Worm (Caenorhabditis elegans) whole organism, L4 larva: ENCODE measurements around the gene ubh-3.
A peak's percentile ranks its signal among the peaks of the same experiment; 100 is the strongest.

ENCODE experiments used
- F10B5.3 ChIP-seq: sonication (generic microtip); optimal IDR thresholded peaks from 2 replicates; lab custom pipeline; 2016; ENCODE audit warnings: mild to moderate bottlenecking, missing genetic modification characterization, missing compliant biosample characterization
- aha-1 ChIP-seq: fragments of 150-350 bp; peaks from one replicate; lab custom pipeline; 2014; ENCODE audit warnings: missing biosample characterization, missing genetic modification characterization
- aly-2 ChIP-seq: sonication (generic microtip); optimal IDR thresholded peaks from 2 replicates; lab custom pipeline; 2018; ENCODE audit warnings: missing biosample characterization, missing genetic modification characterization
- arid-1 ChIP-seq: fragments of 200-800 bp; sonication (Bioruptor generic); conservative IDR thresholded peaks from 2 replicates; pipeline ENCODE4 v1.3.6; 2022; ENCODE audit warnings: missing genetic modification reagents, missing genetic modification characterization, missing compliant biosample characterization
- ceh-28 ChIP-seq: fragments of 150-350 bp; optimal IDR thresholded peaks from 2 replicates; lab custom pipeline; 2014; ENCODE audit warnings: missing biosample characterization, missing genetic modification reagents, missing genetic modification characterization
- ces-1 ChIP-seq: fragments of 150-350 bp; sonication (generic microtip); optimal IDR thresholded peaks from 4 replicates; lab custom pipeline; 2014; ENCODE audit warnings: missing biosample characterization, missing genetic modification reagents, missing genetic modification characterization
- cey-2 ChIP-seq: sonication (generic microtip); optimal IDR thresholded peaks from 3 replicates; lab custom pipeline; 2017; ENCODE audit warnings: missing genetic modification characterization, mild to moderate bottlenecking, missing compliant biosample characterization, antibody characterized with exemption, borderline replicate concordance; ENCODE audit not compliant: insufficient read depth
- daf-16 ChIP-seq, 3 experiments: sonication (generic microtip); optimal IDR thresholded peaks; 2 replicates each; lab custom pipeline; 2016 to 2017; ENCODE audit warnings: missing genetic modification characterization in 3 of 3, missing genetic modification reagents in 3 of 3, mild to moderate bottlenecking in 2 of 3, missing compliant biosample characterization in 2 of 3, missing biosample characterization in 1 of 3, moderate library complexity in 1 of 3
- daf-8 ChIP-seq: fragments of 200-800 bp; sonication (Bioruptor generic); IDR thresholded peaks from 2 replicates; pipeline ENCODE4 v1.3.6; 2022; ENCODE audit warnings: missing genetic modification characterization, missing compliant biosample characterization
- dmd-6 ChIP-seq: fragments of 200-800 bp; sonication (Bioruptor generic); IDR thresholded peaks from 2 replicates; pipeline ENCODE4 v1.3.6; 2022; ENCODE audit warnings: missing genetic modification reagents, missing genetic modification characterization, missing compliant biosample characterization
- dmd-9 ChIP-seq: fragments of 200-800 bp; sonication (Bioruptor generic); IDR thresholded peaks from 2 replicates; pipeline ENCODE4 v1.3.6; 2022; ENCODE audit warnings: missing genetic modification reagents, missing genetic modification characterization, missing compliant biosample characterization
- dve-1 ChIP-seq: sonication (generic microtip); optimal IDR thresholded peaks from 2 replicates; lab custom pipeline; 2017; ENCODE audit warnings: antibody characterized with exemption, mild to moderate bottlenecking, missing genetic modification characterization, missing compliant biosample characterization; ENCODE audit not compliant: insufficient read depth
- egl-43 ChIP-seq: fragments of 200-800 bp; sonication (Bioruptor generic); IDR thresholded peaks from 2 replicates; pipeline ENCODE4 v1.3.6; 2022; ENCODE audit warnings: missing genetic modification reagents, missing genetic modification characterization, missing compliant biosample characterization
- gei-8 ChIP-seq: fragments of 200-800 bp; sonication (Bioruptor generic); optimal IDR thresholded peaks from 2 replicates; lab custom pipeline; 2018; ENCODE audit warnings: mild to moderate bottlenecking, missing genetic modification characterization, missing compliant biosample characterization
- hlh-11 ChIP-seq: fragments of 200-800 bp; sonication (Bioruptor generic); optimal IDR thresholded peaks from 2 replicates; lab custom pipeline; 2018; ENCODE audit warnings: mild to moderate bottlenecking, missing genetic modification characterization, missing compliant biosample characterization
- hlh-30 ChIP-seq: sonication (generic microtip); optimal IDR thresholded peaks from 2 replicates; lab custom pipeline; 2017; ENCODE audit warnings: antibody characterized with exemption, mild to moderate bottlenecking, missing genetic modification characterization, missing compliant biosample characterization; ENCODE audit not compliant: insufficient read depth
- lsy-2 ChIP-seq, 2 experiments: fragments of 150-350 bp in 1 of 2; sonication (generic microtip) in 1 of 2; optimal IDR thresholded peaks; 2 replicates each; lab custom pipeline; 2014 to 2017; ENCODE audit warnings: missing biosample characterization in 2 of 2, missing genetic modification characterization in 2 of 2
- madf-9 ChIP-seq: fragments of 200-800 bp; sonication (Bioruptor generic); conservative IDR thresholded peaks from 2 replicates; pipeline ENCODE4 v1.3.6; 2022; ENCODE audit warnings: missing genetic modification reagents, missing genetic modification characterization, missing compliant biosample characterization
- mdl-1 ChIP-seq, 2 experiments: fragments of 150-350 bp in 1 of 2; sonication (generic microtip) in 1 of 2; optimal IDR thresholded peaks; 2 replicates each; lab custom pipeline; 2014 to 2017; ENCODE audit warnings: missing biosample characterization in 2 of 2, missing genetic modification characterization in 2 of 2
- mxl-3 ChIP-seq: fragments of 200-800 bp; sonication (Bioruptor generic); optimal IDR thresholded peaks from 2 replicates; lab custom pipeline; 2018; ENCODE audit warnings: mild to moderate bottlenecking, missing genetic modification characterization, missing compliant biosample characterization
- nhr-25 ChIP-seq: sonication (generic microtip); optimal IDR thresholded peaks from 2 replicates; lab custom pipeline; 2017; ENCODE audit warnings: missing genetic modification characterization, mild to moderate bottlenecking, missing compliant biosample characterization, antibody characterized with exemption, moderate library complexity, borderline replicate concordance; ENCODE audit not compliant: insufficient read depth
- nhr-28 ChIP-seq: fragments of 150-350 bp; optimal IDR thresholded peaks from 2 replicates; lab custom pipeline; 2014; ENCODE audit warnings: missing biosample characterization, missing genetic modification characterization
- pqm-1 ChIP-seq: sonication (generic microtip); optimal IDR thresholded peaks from 2 replicates; lab custom pipeline; 2017; ENCODE audit warnings: missing biosample characterization, missing genetic modification characterization
- saeg-2 ChIP-seq: fragments of 200-800 bp; sonication (Bioruptor generic); IDR thresholded peaks from 2 replicates; pipeline ENCODE4 v1.3.6; 2022; ENCODE audit warnings: missing genetic modification reagents, missing genetic modification characterization, missing compliant biosample characterization
- set-16 ChIP-seq: fragments of 200-800 bp; sonication (Bioruptor generic); IDR thresholded peaks from 2 replicates; pipeline ENCODE4 v1.3.6; 2022; ENCODE audit warnings: missing genetic modification reagents, missing genetic modification characterization, missing compliant biosample characterization
- unc-62 ChIP-seq, 3 experiments: fragments of 150-350 bp in 1 of 3; sonication (generic microtip); optimal IDR thresholded peaks in 2 of 3; peaks in 1 of 3; 1 replicate in 1 of 3; 2 replicates in 2 of 3; lab custom pipeline; 2014 to 2017; ENCODE audit warnings: missing biosample characterization in 3 of 3, missing genetic modification characterization in 3 of 3, missing genetic modification reagents in 3 of 3, missing genotype in 1 of 3
- zag-1 ChIP-seq: fragments of 150-350 bp; optimal IDR thresholded peaks from 2 replicates; lab custom pipeline; 2014; ENCODE audit warnings: missing biosample characterization, missing genetic modification characterization
- zfp-3 ChIP-seq: fragments of 200-800 bp; sonication (Bioruptor generic); conservative IDR thresholded peaks from 2 replicates; pipeline ENCODE4 v1.3.6; 2022; ENCODE audit warnings: missing genetic modification reagents, missing genetic modification characterization, missing compliant biosample characterization

ubh-3 gene

DNA sequence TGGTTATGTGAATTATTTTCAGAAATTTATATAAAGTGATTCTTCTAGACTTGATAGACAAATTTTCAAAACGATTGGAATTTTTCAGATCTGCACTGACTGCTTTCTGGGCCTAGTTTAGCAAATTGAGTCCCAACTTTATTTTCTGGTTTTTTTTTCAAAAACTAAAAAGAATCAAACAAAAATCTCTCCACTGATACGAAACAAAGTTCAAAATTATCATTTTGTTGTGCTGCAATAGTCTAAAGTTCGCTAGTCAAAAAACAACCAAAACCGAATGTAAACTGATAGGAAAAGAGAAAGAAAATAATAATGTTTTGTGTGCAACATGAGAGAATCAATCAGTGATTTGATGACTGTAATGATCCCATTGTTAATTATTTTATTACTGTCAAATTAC, 41.3 kb upstream of the ubh-3 start, which contains the start of gene lipl-4:
TSS of gene lipl-4 (plus strand) at position 301 of the 400 bp plus-strand sequence.
- TF ChIP-seq egl-43 (no peak), dve-1 (tag; lab: Kevin White, UChicago) (peak; percentile 1), daf-16 (GFP tag; optimal IDR thresholded peaks at IDR 0.05; lab: Kevin White, UChicago) (no peak), daf-16 (tag; optimal IDR thresholded peaks at IDR 0.05; lab: Kevin White, UChicago) (peak; percentile 53)

DNA sequence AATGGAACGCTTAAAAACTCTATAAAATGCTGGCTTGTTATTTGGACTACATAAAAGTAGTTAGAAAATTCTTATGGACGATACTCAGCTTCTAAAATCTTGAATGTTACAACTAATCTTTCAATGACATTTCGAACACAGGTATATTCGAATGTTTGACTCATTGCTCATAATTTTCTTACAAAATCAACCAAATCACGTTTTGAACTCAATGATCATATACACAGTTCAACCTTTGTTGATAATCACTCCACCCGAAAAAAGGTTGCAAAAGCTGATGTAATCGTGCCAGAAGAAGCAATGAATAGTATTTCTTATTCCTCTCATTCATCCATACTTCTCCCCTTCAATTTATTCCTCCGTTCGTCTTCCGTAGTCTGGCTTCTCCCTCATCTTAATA, 40.5 kb upstream of the ubh-3 start, which contains the start of gene K04A8.20:
TSS of gene K04A8.20 (plus strand) at position 301 of the 400 bp plus-strand sequence.
- TF ChIP-seq cey-2 (tag; lab: Kevin White, UChicago): no peak
- TF ChIP-seq dve-1 (tag; lab: Kevin White, UChicago): peak; percentile 2

DNA sequence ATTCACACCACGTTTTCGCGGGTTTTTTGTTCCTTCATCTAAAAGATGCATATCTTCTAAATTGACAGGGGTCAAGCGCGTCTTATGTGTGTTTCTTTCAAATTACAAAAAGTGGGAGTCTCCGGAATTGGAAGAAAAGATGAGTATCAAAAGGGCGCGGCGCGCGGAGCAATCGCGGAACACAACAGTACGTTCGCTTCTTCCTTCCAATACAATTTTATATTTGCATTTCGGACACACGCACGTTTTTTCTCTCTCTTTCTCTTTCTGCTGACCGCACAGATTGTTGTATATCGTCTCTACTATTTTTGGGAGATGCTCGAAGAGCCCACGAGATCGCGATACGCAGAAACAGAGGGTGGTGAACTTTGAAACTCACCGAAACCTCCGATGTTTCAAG, 39.7 kb upstream of the ubh-3 start:
- no peak for TF ChIP-seq aly-2 (tag; lab: Kevin White, UChicago)
- peak in 1 of 2 experiments; percentile 8 for TF ChIP-seq mdl-1 (tag; optimal IDR thresholded peaks at IDR 0.05; lab: Kevin White, UChicago)
- TF ChIP-seq unc-62 (GFP tag; optimal IDR thresholded peaks at IDR 0.05 in 1 of 2; lab: Kevin White, UChicago): peak in 1 of 2 experiments; percentile 95
- no peak for TF ChIP-seq unc-62 (tag; optimal IDR thresholded peaks at IDR 0.05; lab: Kevin White, UChicago)
- TF ChIP-seq aha-1 (tag; lab: Kevin White, UChicago): peak; percentile 37
- TF ChIP-seq dve-1 (tag; lab: Kevin White, UChicago): peak; percentile 22

DNA sequence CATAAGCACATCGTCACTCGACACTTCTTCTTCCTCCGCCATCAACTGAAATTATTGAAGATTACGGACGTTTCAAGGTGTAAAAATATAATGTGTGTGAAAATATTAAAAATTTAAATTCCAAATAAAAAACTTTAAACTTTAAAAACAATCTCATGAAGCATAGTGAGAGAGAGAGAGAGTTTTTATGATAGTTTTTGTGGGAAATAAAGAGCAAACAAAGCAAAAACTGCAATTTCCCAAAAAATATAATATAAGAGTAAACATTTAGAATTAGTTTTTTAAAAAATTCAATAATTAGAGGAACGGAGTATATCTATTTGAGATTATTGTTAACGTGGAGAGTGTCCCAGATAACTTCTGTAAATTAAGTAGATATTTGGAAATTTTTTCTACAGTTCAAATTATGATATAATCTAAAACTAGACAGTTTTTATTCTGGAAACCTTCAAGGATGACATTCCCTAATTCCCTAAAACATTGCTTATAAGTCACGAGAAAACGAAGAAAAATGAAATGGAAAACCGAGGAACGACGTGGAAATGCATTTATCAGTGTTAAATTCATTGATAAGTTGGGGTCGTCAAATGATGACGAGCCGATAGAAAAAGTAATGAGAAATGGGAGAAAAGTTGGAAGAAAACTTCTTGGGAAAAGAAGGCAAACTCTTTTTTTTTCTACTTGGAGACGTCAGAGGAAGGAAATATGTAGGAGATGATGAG, 38.0 kb upstream of the ubh-3 start, which contains the start of gene dre-1:
TSS of gene dre-1 (minus strand) at position 51 of the 722 bp plus-strand sequence.
- TF ChIP-seq madf-9 (no peak), dmd-9 (no peak), dve-1 (tag; lab: Kevin White, UChicago) (peak; percentile 62), hlh-30 (tag; lab: Kevin White, UChicago) (peak; percentile 11), saeg-2 (no peak), daf-8 (GFP tag; lab: Robert Waterston, UW) (no peak), ceh-28 (tag; lab: Kevin White, UChicago) (no peak), hlh-11 (peak; percentile 14), pqm-1 (tag; lab: Kevin White, UChicago) (peak; percentile 37), dmd-6 (0 out of 2 replicates have a peak, but pooled peaks have one; percentile 18), daf-16 (GFP tag; optimal IDR thresholded peaks at IDR 0.05; lab: Kevin White, UChicago) (no peak), daf-16 (tag; optimal IDR thresholded peaks at IDR 0.05; lab: Kevin White, UChicago) (peak; percentile 26), aha-1 (tag; lab: Kevin White, UChicago) (peak; percentile 71), nhr-28 (peak; percentile 45)
- TF ChIP-seq, all 104 proteins: peak for 8

DNA sequence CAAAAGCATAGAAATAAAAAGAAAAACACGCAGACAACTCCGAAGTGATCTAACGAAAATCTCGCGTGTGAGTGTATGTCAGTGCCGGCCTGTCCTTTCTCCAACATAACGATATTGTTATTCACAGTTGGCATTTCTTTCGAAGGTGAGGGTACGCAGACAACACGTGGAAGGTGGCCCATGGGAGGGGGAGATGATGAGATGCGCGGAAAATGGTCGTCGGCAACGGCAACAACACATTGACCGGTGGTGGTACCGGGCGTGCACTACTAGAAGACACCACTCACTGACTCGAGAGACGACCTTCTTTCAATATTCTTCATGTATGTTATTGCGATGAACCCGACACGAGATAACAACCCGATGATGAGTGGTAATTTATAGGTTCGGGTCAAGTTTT, 36.4 kb upstream of the ubh-3 start:
- TF ChIP-seq F10B5.3 (tag; lab: Kevin White, UChicago) (no peak), mxl-3 (GFP tag; lab: Kevin White, UChicago) (peak; percentile 57), arid-1 (GFP tag; lab: Robert Waterston, UW) (no peak), hlh-30 (tag; lab: Kevin White, UChicago) (peak; percentile 51), unc-62 (GFP tag; optimal IDR thresholded peaks at IDR 0.05 in 1 of 2; lab: Kevin White, UChicago) (peak in 1 of 2 experiments; percentile 78), unc-62 (tag; optimal IDR thresholded peaks at IDR 0.05; lab: Kevin White, UChicago) (no peak), gei-8 (GFP tag; lab: Kevin White, UChicago) (no peak), nhr-25 (tag; lab: Kevin White, UChicago) (peak; percentile 33)

DNA sequence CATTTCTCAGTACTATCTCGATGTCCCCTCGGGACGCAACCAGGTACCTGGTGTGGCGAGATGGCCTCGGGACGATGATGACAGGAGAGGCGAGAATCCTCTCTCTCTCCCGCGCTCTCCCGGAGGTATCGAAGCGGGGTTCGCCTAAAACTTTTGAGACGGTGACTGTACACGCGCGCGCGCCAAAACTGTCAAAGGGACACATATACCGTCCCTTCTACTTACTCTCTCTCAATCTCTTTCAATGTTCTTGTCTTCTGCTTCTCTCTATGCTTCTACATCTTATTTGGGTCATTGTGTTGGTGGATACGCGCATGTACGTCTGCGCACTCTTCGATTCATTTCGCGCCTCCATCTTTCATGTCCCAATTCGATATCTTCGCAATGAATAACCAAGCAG, 33.3 kb upstream of the ubh-3 start:
- TF ChIP-seq zag-1 (tag; lab: Kevin White, UChicago): no peak
- TF ChIP-seq mxl-3 (GFP tag; lab: Kevin White, UChicago): peak; percentile 66
- 0 out of 2 replicates have a peak, but pooled peaks have one; percentile 27 for TF ChIP-seq egl-43
- TF ChIP-seq aha-1 (tag; lab: Kevin White, UChicago): peak; percentile 72
- TF ChIP-seq lsy-2 (tag; optimal IDR thresholded peaks at IDR 0.05; lab: Kevin White, UChicago): peak in 1 of 2 experiments; percentile 10
- no peak for TF ChIP-seq ces-1 (GFP tag; lab: Kevin White, UChicago)
- peak; percentile 46 for TF ChIP-seq hlh-11
- TF ChIP-seq hlh-30 (tag; lab: Kevin White, UChicago): peak; percentile 45
- TF ChIP-seq unc-62 (GFP tag; optimal IDR thresholded peaks at IDR 0.05 in 1 of 2; lab: Kevin White, UChicago): peak in 1 of 2 experiments; percentile 97
- TF ChIP-seq unc-62 (tag; optimal IDR thresholded peaks at IDR 0.05; lab: Kevin White, UChicago): no peak
- no peak for TF ChIP-seq zfp-3 (GFP tag; lab: Robert Waterston, UW)
- peak; percentile 14 for TF ChIP-seq nhr-25 (tag; lab: Kevin White, UChicago)
- peak; percentile 90 for TF ChIP-seq set-16
